Worm (Caenorhabditis elegans): ENCODE results near the gene sorf-2.

The sorf-2 gene

DNA sequence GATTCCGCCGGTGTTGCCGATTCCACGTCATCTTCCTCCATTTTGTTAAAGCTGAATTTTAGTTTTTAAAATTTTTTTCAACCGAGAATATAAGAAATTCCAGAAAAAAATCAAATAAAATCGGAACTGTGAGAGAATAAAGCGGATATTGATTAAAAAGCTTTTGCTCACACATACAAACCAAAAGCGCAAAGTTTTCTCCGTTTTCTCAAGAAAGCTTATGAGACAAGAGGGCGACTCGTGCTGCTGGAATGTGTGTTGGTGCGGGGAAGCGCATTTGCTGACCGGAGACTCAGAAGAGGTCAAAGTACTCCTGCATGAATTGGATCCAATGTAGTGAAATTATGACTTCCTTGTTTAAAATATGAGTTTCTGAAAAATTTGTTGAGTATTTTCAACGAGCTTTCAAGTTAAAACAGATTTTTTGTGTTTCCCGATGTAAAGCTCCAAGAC, 53.5 kb downstream of the sorf-2 start, which contains the start of gene paqr-2:
TSS of gene paqr-2 (minus strand) at position 51 of the 453 bp plus-strand sequence.
- TF ChIP-seq nhr-28 (tag; optimal IDR thresholded peaks at IDR 0.05) (no peak), fos-1 (tag; optimal IDR thresholded peaks at IDR 0.05) (no peak), fkh-2 (tag; optimal IDR thresholded peaks at IDR 0.05) (no peak), ceh-9 (tag; optimal IDR thresholded peaks at IDR 0.05) (no peak), pqm-1 (tag; optimal IDR thresholded peaks at IDR 0.05) (peak; percentile 16), pha-4 (tag; optimal IDR thresholded peaks at IDR 0.05) (peak; percentile 51), lin-15B (tag; optimal IDR thresholded peaks at IDR 0.05) (peak; percentile 63), elt-2 (tag; optimal IDR thresholded peaks at IDR 0.05) (peak; percentile 3), ceh-16 (tag; optimal IDR thresholded peaks at IDR 0.05) (no peak), snpc-4 (tag; optimal IDR thresholded peaks at IDR 0.05) (peak; percentile 2), nhr-23 (tag; optimal IDR thresholded peaks at IDR 0.05) (peak; percentile 13), nhr-25 (tag; optimal IDR thresholded peaks at IDR 0.05) (no peak), nhr-43 (tag; optimal IDR thresholded peaks at IDR 0.05; ENCODE audit: poor library complexity, severe bottlenecking) (no peak), nfya-1 (tag; optimal IDR thresholded peaks at IDR 0.05; ENCODE audit: insufficient read depth) (peak; percentile 44), ceh-28 (tag; optimal IDR thresholded peaks at IDR 0.05) (no peak)

DNA sequence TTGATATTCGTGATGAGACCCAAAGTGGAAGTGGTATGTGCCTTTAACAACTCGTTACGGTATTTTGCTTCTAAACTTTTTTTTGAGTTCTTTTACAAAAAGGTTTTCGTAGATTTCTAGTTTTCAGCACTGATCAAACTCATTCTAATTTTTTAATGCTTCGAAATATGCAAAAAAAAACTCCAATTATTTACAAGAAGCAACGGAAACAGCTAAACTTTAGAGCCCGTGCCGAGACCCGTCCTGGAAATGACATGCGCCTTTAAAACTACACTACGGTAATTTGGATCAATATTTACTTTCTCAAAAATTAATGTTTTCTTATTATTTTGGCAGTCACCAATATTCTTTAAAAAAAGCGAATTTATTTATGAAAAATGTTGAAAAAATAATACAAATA, 54.1 kb downstream of the sorf-2 start:
- TF ChIP-seq fkh-2 (tag; optimal IDR thresholded peaks at IDR 0.05) (no peak), elt-2 (tag; optimal IDR thresholded peaks at IDR 0.05) (no peak), zag-1 (tag; optimal IDR thresholded peaks at IDR 0.05) (no peak), nhr-11 (tag; optimal IDR thresholded peaks at IDR 0.05) (no peak), nhr-23 (tag; optimal IDR thresholded peaks at IDR 0.05) (no peak), nhr-77 (tag; optimal IDR thresholded peaks at IDR 0.05) (no peak), elt-3 (tag; optimal IDR thresholded peaks at IDR 0.05) (no peak), nhr-28 (tag; optimal IDR thresholded peaks at IDR 0.05) (no peak), ceh-82 (tag; optimal IDR thresholded peaks at IDR 0.05) (no peak), nhr-237 (tag; optimal IDR thresholded peaks at IDR 0.05) (no peak), ZK546.5 (tag; optimal IDR thresholded peaks at IDR 0.05) (no peak), aly-2 (tag; optimal IDR thresholded peaks at IDR 0.05) (no peak), ztf-11 (tag; optimal IDR thresholded peaks at IDR 0.05) (no peak), ceh-9 (tag; optimal IDR thresholded peaks at IDR 0.05) (no peak), daf-12 (tag; optimal IDR thresholded peaks at IDR 0.05) (no peak), mml-1 (tag; optimal IDR thresholded peaks at IDR 0.05) (no peak)

DNA sequence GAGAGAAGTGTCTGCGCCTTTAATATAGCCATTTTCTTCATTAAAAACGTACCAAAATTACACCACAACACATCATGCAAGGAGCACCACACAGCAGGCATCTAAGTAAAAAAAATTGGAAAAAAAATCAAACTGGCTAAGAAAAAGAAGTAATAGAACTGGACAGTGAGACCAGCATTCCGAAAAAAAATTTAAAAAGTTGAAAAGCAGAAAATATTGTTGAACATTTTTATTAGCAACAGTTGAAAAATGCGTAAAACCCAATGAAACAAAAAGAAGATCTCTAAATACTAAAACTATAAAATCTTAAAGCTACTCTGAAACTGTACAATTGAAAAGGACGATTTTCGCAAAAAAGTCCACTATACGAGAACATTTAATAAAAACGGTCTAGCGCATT, 55.6 kb downstream of the sorf-2 start, which contains the start of gene Y32H12A.6:
TSS of gene Y32H12A.6 (minus strand) at position 101 of the 400 bp plus-strand sequence.
- no peak for TF ChIP-seq nhr-76 (tag; optimal IDR thresholded peaks at IDR 0.05)

Measured in whole organism, L3 larva.